Worm (Caenorhabditis elegans): ENCODE results near the gene C47E12.14.

Gene C47E12.14

DNA sequence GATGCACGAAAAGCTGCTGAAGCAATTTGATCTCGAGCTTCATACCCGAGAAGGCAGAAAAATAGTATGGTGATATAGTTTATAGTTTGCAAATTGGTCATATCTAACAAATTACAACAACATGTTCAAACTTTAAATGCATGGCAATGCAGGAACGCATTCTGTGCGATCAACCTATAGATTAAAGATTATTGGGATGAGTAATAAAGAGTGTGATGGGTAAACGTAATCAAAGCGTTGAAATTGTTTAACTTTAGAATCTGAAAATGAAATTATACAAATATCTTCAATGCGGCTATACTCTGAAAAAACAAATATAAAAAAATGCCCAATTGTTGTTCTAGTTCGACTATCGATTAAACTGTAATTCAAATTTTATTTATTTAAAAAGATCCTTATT lies at the start of gene C47E12.14:
TSS of gene C47E12.14 (minus strand) at position 101 of the 400 bp plus-strand sequence.
- TF ChIP-seq ceh-13 (GFP tag; optimal IDR thresholded peaks at IDR 0.05) (no peak), hmg-4 (GFP tag; optimal IDR thresholded peaks at IDR 0.05) (no peak), flt-1 (GFP tag; IDR thresholded peaks at IDR 0.05) (no peak)

DNA sequence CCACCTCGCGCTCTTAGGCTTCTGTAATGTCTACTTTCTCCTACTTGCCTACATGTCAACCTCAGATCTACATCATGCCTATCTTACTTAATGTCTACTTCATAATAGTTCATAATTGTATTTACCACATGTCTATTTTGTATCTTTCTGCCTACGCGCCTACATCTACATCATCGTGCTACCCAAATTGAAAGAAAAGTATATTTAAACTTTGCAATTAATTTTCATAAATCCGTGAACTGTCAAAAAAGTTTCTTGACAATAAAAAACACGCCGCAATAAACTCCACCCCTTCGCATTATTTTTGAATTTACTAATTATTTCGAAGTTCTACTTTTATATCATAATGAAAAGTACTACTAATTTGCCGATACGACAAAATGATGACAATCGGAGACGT lies 46.8 kb upstream of the C47E12.14 start, which contains the start of gene F44D12.8:
TSS of gene F44D12.8 (plus strand) at position 301 of the 400 bp plus-strand sequence.
- TF ChIP-seq flt-1 (GFP tag; IDR thresholded peaks at IDR 0.05) = no peak
- TF ChIP-seq hmbx-1 (tag; optimal IDR thresholded peaks at IDR 0.05) = no peak

DNA sequence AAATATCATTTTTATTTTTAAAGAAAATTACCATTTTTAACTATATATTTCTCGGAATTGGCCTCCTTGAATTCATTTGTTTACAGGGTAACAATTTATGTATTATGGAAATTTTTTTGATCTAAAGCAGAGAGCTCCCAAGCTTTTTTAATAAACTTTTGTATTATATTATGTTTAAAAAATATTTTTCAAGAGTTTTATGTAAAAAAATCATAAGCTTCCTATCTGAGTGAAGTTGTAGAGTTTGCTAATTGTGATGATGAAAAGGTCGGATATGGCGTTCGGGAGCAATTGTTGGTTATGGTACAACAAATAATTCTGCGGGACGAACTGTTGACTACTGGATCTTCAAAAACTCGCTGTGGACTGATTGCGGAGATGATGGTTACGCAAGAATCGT lies 45.1 kb upstream of the C47E12.14 start, which contains the start of gene F44D12.19:
TSS of gene F44D12.19 (plus strand) at position 301 of the 400 bp plus-strand sequence.
- no peak for TF ChIP-seq ets-7 (tag; optimal IDR thresholded peaks at IDR 0.05)

DNA sequence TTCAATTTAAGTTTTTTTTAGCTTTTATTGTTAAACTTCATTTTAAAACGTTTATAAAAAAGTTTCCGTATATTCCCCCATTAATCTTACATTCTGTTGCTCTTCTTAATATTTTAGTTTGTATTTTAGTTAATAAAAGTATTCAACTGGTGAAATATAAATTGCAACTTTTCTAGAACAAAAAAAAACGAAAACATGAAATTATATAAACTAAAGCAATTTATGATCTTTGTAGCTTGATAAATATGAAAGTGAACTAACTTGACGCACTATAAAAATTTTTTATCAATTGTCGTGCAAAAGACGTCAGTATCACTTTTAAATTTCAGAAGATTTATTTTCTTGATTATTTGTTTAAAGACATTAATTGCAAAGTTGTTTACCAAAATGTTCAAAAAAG lies 41.4 kb upstream of the C47E12.14 start, which contains the start of gene F44D12.2:
TSS of gene F44D12.2 (minus strand) at position 101 of the 400 bp plus-strand sequence.
- no peak for TF ChIP-seq ceh-36 (tag; optimal IDR thresholded peaks at IDR 0.05)
- no peak for TF ChIP-seq aly-1 (tag; optimal IDR thresholded peaks at IDR 0.05)
- TF ChIP-seq ceh-13 (GFP tag; optimal IDR thresholded peaks at IDR 0.05) = no peak
- no peak for TF ChIP-seq scrt-1 (GFP tag; IDR thresholded peaks at IDR 0.05)
- no peak for TF ChIP-seq hnd-1 (tag; optimal IDR thresholded peaks at IDR 0.05)
- TF ChIP-seq ets-7 (tag; optimal IDR thresholded peaks at IDR 0.05) = no peak
- TF ChIP-seq F13C5.2 (tag; optimal IDR thresholded peaks at IDR 0.05) = no peak
- TF ChIP-seq tra-4 (tag; optimal IDR thresholded peaks at IDR 0.05) = no peak
- no peak for TF ChIP-seq hmg-4 (GFP tag; optimal IDR thresholded peaks at IDR 0.05)
- no peak for TF ChIP-seq tbx-37 (GFP tag; conservative IDR thresholded peaks at IDR 0.05)
- TF ChIP-seq ama-1 (optimal IDR thresholded peaks at IDR 0.05) = no peak
- no peak for TF ChIP-seq pes-1 (GFP tag; IDR thresholded peaks at IDR 0.05)
- TF ChIP-seq tbx-11 (GFP tag; IDR thresholded peaks at IDR 0.05) = no peak
- no peak for TF ChIP-seq B0310.2 (tag; optimal IDR thresholded peaks at IDR 0.05)
- TF ChIP-seq sea-1 (GFP tag; conservative IDR thresholded peaks at IDR 0.05) = no peak
- TF ChIP-seq flt-1 (GFP tag; IDR thresholded peaks at IDR 0.05) = no peak

DNA sequence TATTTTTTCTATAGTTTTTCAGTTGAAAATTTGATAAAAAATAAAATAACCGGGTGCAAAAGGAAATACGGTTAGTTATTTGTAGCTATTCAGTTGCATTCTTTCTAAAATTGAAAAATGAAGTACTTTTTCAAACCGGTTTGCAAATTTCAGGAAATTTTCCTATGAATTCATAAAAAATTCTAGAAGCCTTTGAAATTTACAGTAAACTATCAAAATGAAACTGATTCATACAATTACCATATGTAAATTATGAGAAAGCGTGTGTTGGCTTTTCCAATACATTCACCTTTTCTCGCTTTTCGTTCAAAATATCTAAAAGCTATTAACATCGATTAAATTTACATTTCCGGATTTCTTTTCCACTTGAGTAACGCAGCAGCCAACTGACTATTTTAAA lies 40.8 kb upstream of the C47E12.14 start, which contains the start of gene ent-7:
TSS of gene ent-7 (plus strand) at position 301 of the 400 bp plus-strand sequence.
- no peak for TF ChIP-seq tbx-11 (GFP tag; IDR thresholded peaks at IDR 0.05)
- no peak for TF ChIP-seq ama-1 (optimal IDR thresholded peaks at IDR 0.05)
- no peak for TF ChIP-seq hmg-4 (GFP tag; optimal IDR thresholded peaks at IDR 0.05)

DNA sequence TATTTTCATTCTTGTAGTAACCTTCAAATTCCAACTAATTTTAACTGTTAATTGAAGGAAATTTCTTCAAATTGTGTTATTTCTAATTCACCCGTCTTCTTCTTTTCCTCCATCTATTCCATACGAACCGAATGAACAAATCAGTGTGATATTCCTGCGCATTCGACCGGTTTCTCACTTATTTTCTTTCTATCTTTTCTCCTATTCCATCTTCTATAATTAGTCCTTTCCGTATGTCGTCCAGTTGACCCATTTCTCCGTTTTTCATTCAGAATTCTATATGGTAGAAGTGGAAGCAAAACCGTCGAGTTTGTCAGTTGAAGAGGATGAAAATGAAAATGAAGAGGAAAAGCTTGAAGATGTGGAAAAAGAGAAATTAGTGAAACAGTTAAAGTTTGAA lies 33.4 kb upstream of the C47E12.14 start, which contains the start of gene magu-4:
TSS of gene magu-4 (plus strand) at position 218 of the 400 bp plus-strand sequence.
- TF ChIP-seq hmbx-1 (tag; optimal IDR thresholded peaks at IDR 0.05) (no peak), pes-1 (GFP tag; IDR thresholded peaks at IDR 0.05) (no peak), ama-1 (optimal IDR thresholded peaks at IDR 0.05) (no peak), tbx-37 (GFP tag; conservative IDR thresholded peaks at IDR 0.05) (no peak), ets-7 (tag; optimal IDR thresholded peaks at IDR 0.05) (no peak), tbx-11 (GFP tag; IDR thresholded peaks at IDR 0.05) (no peak), ceh-13 (GFP tag; optimal IDR thresholded peaks at IDR 0.05) (no peak), ceh-36 (tag; optimal IDR thresholded peaks at IDR 0.05) (no peak), hnd-1 (tag; optimal IDR thresholded peaks at IDR 0.05) (no peak), hmg-4 (GFP tag; optimal IDR thresholded peaks at IDR 0.05) (no peak)

DNA sequence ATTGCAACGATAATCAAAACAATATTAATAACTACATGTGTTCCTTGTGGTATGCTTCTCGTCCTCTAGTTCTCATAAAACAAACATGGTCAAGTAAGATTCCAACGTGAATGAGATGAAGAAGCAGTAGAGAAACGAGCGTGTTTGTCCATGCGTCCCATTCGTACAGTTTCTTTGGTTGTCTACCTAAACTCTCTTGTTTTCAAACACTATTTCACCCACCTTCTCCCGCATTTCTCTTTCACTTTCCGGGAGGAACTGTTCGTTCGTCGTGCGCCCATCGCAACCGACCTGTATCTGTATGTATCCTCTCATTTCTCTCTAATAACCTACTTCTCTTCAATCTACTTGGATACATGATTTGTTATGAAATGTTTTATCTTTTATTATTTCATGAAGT lies 31.6 kb upstream of the C47E12.14 start:
- no peak for TF ChIP-seq hnd-1 (tag; optimal IDR thresholded peaks at IDR 0.05)
- TF ChIP-seq B0310.2 (tag; optimal IDR thresholded peaks at IDR 0.05) = no peak
- TF ChIP-seq tbx-11 (GFP tag; IDR thresholded peaks at IDR 0.05) = no peak
- no peak for TF ChIP-seq pes-1 (GFP tag; IDR thresholded peaks at IDR 0.05)
- TF ChIP-seq tbx-37 (GFP tag; conservative IDR thresholded peaks at IDR 0.05) = no peak
- no peak for TF ChIP-seq aly-1 (tag; optimal IDR thresholded peaks at IDR 0.05)
- no peak for TF ChIP-seq ama-1 (optimal IDR thresholded peaks at IDR 0.05)
- no peak for TF ChIP-seq sea-1 (GFP tag; conservative IDR thresholded peaks at IDR 0.05)
- TF ChIP-seq hmbx-1 (tag; optimal IDR thresholded peaks at IDR 0.05) = no peak
- no peak for TF ChIP-seq scrt-1 (GFP tag; IDR thresholded peaks at IDR 0.05)
- TF ChIP-seq ceh-13 (GFP tag; optimal IDR thresholded peaks at IDR 0.05) = no peak
- no peak for TF ChIP-seq tra-4 (tag; optimal IDR thresholded peaks at IDR 0.05)
- no peak for TF ChIP-seq hmg-4 (GFP tag; optimal IDR thresholded peaks at IDR 0.05)
- no peak for TF ChIP-seq ets-7 (tag; optimal IDR thresholded peaks at IDR 0.05)
- no peak for TF ChIP-seq flt-1 (GFP tag; IDR thresholded peaks at IDR 0.05)
- TF ChIP-seq ceh-36 (tag; optimal IDR thresholded peaks at IDR 0.05) = no peak

DNA sequence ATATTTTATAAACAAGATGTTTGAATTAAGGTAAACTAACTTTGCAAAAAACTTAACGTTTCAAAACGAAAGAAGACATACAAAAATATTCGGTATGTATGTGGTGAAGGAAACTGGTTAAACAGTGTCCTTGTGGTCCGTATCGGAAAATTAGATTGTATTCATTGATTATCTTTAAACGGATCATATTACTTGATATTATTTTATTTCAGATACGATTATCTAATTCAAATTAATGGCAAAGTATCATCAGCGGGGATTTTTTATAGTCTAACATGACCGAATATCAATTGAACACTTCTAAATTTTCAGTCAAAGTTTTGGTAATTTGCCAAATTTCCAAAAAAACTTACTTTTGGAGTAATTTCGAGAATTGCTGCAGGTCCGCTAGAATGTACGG lies 30.6 kb upstream of the C47E12.14 start, which contains the start of gene C47E12.13:
TSS of gene C47E12.13 (minus strand) at position 101 of the 400 bp plus-strand sequence.
- TF ChIP-seq pes-1 (GFP tag; IDR thresholded peaks at IDR 0.05) = no peak

DNA sequence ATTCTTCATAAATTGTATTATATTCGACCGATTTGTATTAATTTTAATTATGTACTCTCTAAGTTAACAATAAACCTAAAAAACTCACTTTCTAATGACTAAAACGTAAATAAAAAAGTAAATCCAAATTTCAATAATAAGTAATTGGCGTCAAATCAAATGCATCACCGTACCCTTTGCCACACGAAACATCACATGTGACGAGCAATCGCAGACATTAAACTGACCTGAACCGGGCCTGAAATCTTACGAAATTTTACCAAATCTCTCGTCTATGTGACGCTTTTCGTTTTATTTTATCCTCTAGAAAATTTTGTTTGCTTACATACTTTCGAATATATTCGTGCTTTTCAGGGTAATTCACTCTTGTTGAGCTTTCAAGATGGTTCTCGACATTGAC lies 27.2 kb upstream of the C47E12.14 start, which contains the start of the genes C47E12.2 and sars-1:
TSS of gene C47E12.2 (minus strand) at position 131 of the 400 bp plus-strand sequence.
TSS of gene sars-1 (plus strand) at position 355 of the 400 bp plus-strand sequence.
- no peak for TF ChIP-seq sea-1 (GFP tag; conservative IDR thresholded peaks at IDR 0.05)
- TF ChIP-seq tbx-37 (GFP tag; conservative IDR thresholded peaks at IDR 0.05) = no peak
- no peak for TF ChIP-seq ama-1 (optimal IDR thresholded peaks at IDR 0.05)
- TF ChIP-seq aly-1 (tag; optimal IDR thresholded peaks at IDR 0.05) = no peak
- no peak for TF ChIP-seq tra-4 (tag; optimal IDR thresholded peaks at IDR 0.05)
- no peak for TF ChIP-seq flt-1 (GFP tag; IDR thresholded peaks at IDR 0.05)
- no peak for TF ChIP-seq hmbx-1 (tag; optimal IDR thresholded peaks at IDR 0.05)
- TF ChIP-seq ceh-13 (GFP tag; optimal IDR thresholded peaks at IDR 0.05) = no peak
- no peak for TF ChIP-seq tbx-11 (GFP tag; IDR thresholded peaks at IDR 0.05)
- no peak for TF ChIP-seq ceh-36 (tag; optimal IDR thresholded peaks at IDR 0.05)
- TF ChIP-seq scrt-1 (GFP tag; IDR thresholded peaks at IDR 0.05) = no peak
- no peak for TF ChIP-seq ets-7 (tag; optimal IDR thresholded peaks at IDR 0.05)
- TF ChIP-seq pes-1 (GFP tag; IDR thresholded peaks at IDR 0.05) = no peak
- TF ChIP-seq F13C5.2 (tag; optimal IDR thresholded peaks at IDR 0.05) = no peak
- TF ChIP-seq hmg-4 (GFP tag; optimal IDR thresholded peaks at IDR 0.05) = no peak
- TF ChIP-seq hnd-1 (tag; optimal IDR thresholded peaks at IDR 0.05) = no peak
- no peak for TF ChIP-seq B0310.2 (tag; optimal IDR thresholded peaks at IDR 0.05)
